Worm (Caenorhabditis elegans): ENCODE measurements around the gene Y53G8B.2.

- TF ChIP-seq lin-54 (GFP tag; optimal IDR thresholded peaks at IDR 0.05) = peak; percentile 65
- peak; percentile 75; the same call in 1 of the 2 replicates for TF ChIP-seq lin-26 (GFP tag; IDR thresholded peaks at IDR 0.05)
- no peak for TF ChIP-seq Y53F4B.3 (GFP tag; IDR thresholded peaks at IDR 0.05)
- no peak for TF ChIP-seq ztf-6 (GFP tag; IDR thresholded peaks at IDR 0.05)
- no peak for TF ChIP-seq pha-4 (tag; optimal IDR thresholded peaks at IDR 0.05)
- TF ChIP-seq B0336.3 (GFP tag; IDR thresholded peaks at IDR 0.05) = peak; percentile 88
- TF ChIP-seq F49E8.2 (tag; optimal IDR thresholded peaks at IDR 0.05; ENCODE audit: insufficient read depth) = peak; percentile 3
- TF ChIP-seq unc-62 (GFP tag; optimal IDR thresholded peaks at IDR 0.05) = no peak
- TF ChIP-seq ztf-3 (GFP tag; optimal IDR thresholded peaks at IDR 0.05) = no peak
- TF ChIP-seq dpl-1 (GFP tag; optimal IDR thresholded peaks at IDR 0.05) = no peak
- peak; percentile 78 for TF ChIP-seq hrde-1 (tag; optimal IDR thresholded peaks at IDR 0.05; ENCODE audit: borderline replicate concordance)
- TF ChIP-seq rcor-1 (GFP tag; IDR thresholded peaks at IDR 0.05) = peak; percentile 65
- no peak for TF ChIP-seq bed-2 (GFP tag; IDR thresholded peaks at IDR 0.05)
Measured at ce11 chrIII:3069101-3069500, 34.7 kb downstream of the Y53G8B.2 start.

Measured in whole organism, young adult.